Worm (Caenorhabditis elegans): Measurements from ENCODE around the gene rol-6.
A peak's percentile ranks its signal among the peaks of the same experiment; 100 is the strongest.

The rol-6 gene

DNA sequence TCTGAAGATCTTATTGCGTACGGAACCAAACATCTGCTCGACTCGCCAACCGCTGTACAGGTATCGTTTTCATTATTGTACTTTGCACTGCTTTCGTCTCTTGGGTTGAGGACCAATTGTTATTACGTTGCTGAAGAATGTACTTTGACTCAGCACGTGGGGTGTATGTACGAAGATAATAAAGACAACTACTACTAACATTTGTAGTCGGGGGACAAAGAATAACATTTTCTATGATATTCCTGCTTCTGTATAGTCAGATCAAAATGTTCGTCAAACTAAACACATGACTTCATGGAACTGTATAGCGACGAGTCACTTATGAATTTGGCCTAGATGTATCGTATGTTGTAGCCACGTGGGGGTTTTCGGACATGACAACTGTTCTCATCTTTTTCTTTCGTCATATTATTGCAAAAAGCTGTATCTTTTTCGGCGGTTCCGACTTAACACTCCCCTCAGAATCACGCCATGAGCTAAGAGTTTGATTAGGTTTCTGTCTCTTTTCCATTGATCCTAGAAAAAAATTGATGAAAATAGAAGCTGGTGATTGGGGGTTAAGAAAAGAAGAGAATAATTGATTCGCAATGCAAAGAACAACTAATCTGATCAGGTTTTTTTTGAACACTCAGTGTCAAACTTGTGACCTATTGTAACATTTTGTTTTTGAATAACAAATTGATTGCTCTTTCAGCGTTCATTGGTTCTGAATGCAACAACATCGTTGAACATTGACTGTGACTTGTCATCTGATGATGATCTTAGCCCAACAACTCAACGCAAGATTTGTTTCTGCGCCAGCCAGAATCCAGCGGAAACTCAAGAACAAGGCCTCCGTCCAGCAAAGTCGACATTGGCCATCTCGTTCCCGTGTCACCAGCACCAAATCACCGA, 12.0 kb downstream of the rol-6 start:
- peak; percentile 36 for TF ChIP-seq nhr-43 (tag; optimal IDR thresholded peaks at IDR 0.05; ENCODE audit: poor library complexity, severe bottlenecking)
- peak; percentile 96 for TF ChIP-seq ama-1 (optimal IDR thresholded peaks at IDR 0.05)
- TF ChIP-seq nhr-25 (tag; optimal IDR thresholded peaks at IDR 0.05), result peak; percentile 85
- TF ChIP-seq lin-15B (tag; optimal IDR thresholded peaks at IDR 0.05), result no peak
- no peak for TF ChIP-seq ceh-28 (tag; optimal IDR thresholded peaks at IDR 0.05)
- TF ChIP-seq elt-2 (tag; optimal IDR thresholded peaks at IDR 0.05), result peak; percentile 24
- no peak for TF ChIP-seq zag-1 (tag; optimal IDR thresholded peaks at IDR 0.05)
- TF ChIP-seq jun-1 (tag; optimal IDR thresholded peaks at IDR 0.05), result peak; percentile 20
- peak; percentile 41 for TF ChIP-seq pha-4 (tag; optimal IDR thresholded peaks at IDR 0.05)
- peak; percentile 3 for TF ChIP-seq pqm-1 (tag; optimal IDR thresholded peaks at IDR 0.05)
- TF ChIP-seq ztf-4 (tag; optimal IDR thresholded peaks at IDR 0.05), result peak; percentile 4
- peak; percentile 47 for TF ChIP-seq lin-39 (tag; optimal IDR thresholded peaks at IDR 0.05)
- TF ChIP-seq nhr-23 (tag; optimal IDR thresholded peaks at IDR 0.05), result peak; percentile 67
- TF ChIP-seq nfya-1 (tag; optimal IDR thresholded peaks at IDR 0.05; ENCODE audit: insufficient read depth), result peak; percentile 37
- TF ChIP-seq aly-2 (tag; optimal IDR thresholded peaks at IDR 0.05), result no peak
- TF ChIP-seq mdl-1 (tag; optimal IDR thresholded peaks at IDR 0.05), result peak; percentile 14

DNA sequence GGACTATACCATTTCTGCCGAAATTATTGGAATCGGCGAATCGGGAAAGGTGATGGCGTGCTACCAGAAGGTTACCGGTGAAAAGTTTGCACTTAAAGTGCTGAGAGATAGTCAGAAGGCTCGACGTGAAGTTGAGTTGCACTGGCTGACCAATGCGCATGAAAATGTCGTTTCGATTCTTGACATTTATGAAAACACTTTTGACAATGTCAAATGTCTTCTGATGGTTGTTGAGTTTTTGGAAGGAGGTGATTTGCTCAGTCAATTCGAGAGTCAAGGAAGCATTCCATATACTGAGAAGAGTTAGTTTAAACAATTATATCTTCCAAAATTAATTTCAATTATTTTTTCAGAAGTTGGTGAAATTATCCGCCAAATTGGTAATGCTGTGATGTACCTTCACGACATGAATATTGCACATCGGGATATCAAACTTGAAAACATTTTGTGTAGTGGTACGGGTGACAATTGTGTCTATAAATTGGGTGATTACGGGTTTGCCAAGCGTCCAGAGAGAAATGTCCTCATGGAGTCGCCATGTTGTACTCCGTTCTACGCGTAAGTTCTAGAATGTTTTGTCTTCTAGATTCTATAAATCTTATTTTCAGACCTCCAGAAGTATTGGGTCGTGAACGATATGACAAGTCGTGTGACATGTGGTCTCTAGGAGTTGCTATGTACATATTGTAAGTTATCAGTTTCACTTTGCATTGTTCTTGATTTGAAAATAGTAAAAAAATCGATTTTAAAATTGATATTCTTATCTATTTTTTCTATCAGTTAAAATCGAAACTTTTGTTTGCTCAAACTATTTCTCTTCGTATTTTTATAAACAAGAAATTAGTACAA, 12.8 kb downstream of the rol-6 start:
- TF ChIP-seq nhr-76 (tag; optimal IDR thresholded peaks at IDR 0.05) (no peak), lin-39 (tag; optimal IDR thresholded peaks at IDR 0.05) (no peak), lsy-12 (tag; optimal IDR thresholded peaks at IDR 0.05) (no peak), aly-2 (tag; optimal IDR thresholded peaks at IDR 0.05) (no peak), ama-1 (optimal IDR thresholded peaks at IDR 0.05) (peak; percentile 97), ceh-9 (tag; optimal IDR thresholded peaks at IDR 0.05) (no peak), daf-12 (tag; optimal IDR thresholded peaks at IDR 0.05) (no peak), nhr-43 (tag; optimal IDR thresholded peaks at IDR 0.05; ENCODE audit: poor library complexity, severe bottlenecking) (peak; percentile 72), ceh-28 (tag; optimal IDR thresholded peaks at IDR 0.05) (no peak), ztf-4 (tag; optimal IDR thresholded peaks at IDR 0.05) (no peak), tbx-2 (tag; optimal IDR thresholded peaks at IDR 0.05) (no peak), nhr-25 (tag; optimal IDR thresholded peaks at IDR 0.05) (peak; percentile 6), pha-4 (tag; optimal IDR thresholded peaks at IDR 0.05) (peak; percentile 58)

DNA sequence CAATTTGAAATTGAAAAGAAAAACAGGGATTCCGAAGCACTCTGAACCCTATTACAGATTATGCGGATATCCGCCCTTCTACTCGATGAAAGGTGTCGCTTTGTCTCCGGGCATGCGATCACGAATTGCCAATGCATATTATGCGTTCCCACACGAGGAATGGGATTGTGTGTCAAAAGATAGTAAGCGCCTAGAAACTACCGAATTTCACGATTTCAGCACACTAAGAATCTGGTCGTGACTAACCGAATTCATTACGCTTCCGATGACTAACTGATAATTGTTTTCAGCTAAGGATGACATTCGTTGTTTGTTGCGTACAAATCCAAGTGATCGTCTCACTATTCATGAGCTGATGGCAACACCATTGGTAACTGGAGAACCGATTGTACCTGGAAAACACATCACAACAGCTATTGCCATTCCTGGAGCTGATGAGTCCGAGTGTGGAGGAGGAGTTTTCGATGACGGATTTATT, 13.5 kb downstream of the rol-6 start:
- no peak for TF ChIP-seq elt-2 (tag; optimal IDR thresholded peaks at IDR 0.05)
- TF ChIP-seq ama-1 (optimal IDR thresholded peaks at IDR 0.05), result peak; percentile 92
- peak; percentile 32 for TF ChIP-seq lin-39 (tag; optimal IDR thresholded peaks at IDR 0.05)
- TF ChIP-seq lsy-12 (tag; optimal IDR thresholded peaks at IDR 0.05), result no peak
- TF ChIP-seq nhr-25 (tag; optimal IDR thresholded peaks at IDR 0.05), result peak; percentile 79
- no peak for TF ChIP-seq egl-5 (tag; optimal IDR thresholded peaks at IDR 0.05)
- TF ChIP-seq elt-1 (tag; optimal IDR thresholded peaks at IDR 0.05), result no peak
- peak; percentile 20 for TF ChIP-seq ztf-4 (tag; optimal IDR thresholded peaks at IDR 0.05)
- TF ChIP-seq nhr-43 (tag; optimal IDR thresholded peaks at IDR 0.05; ENCODE audit: poor library complexity, severe bottlenecking), result peak; percentile 69

DNA sequence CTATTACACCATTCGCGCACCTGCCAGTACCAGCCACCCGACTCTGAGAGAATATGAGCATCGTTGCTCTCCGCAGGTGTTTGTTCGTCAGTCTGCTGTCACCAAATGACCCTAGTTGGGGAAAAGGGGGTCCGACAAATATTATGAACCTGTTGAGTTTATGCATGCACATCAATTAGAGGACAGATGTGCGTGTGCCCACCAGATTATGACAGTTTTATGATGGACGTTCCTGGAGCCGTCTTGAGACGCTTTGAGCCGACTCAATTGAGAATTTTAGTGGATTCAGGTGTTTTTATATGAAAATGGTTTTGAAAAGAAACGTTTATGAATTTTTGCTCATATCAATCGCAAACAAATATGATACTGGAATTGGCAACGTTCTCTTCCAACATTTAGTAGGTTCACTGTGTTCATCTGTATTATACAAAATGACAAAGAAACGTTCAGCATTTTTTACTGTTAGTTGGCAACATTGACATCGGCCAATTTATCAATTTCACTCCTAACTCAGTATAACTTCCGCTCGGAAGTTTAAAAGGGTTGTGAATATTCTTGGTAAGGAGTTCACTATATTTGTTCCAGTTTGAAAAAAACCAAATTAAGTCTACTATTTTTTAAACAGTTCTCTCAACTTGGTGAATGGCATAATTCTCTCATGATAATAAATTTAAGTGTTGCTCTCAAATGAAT, 14.5 kb downstream of the rol-6 start:
- TF ChIP-seq nhr-76 (tag; optimal IDR thresholded peaks at IDR 0.05) (peak; percentile 33), sea-2 (GFP tag; optimal IDR thresholded peaks at IDR 0.05) (no peak), fkh-2 (tag; optimal IDR thresholded peaks at IDR 0.05) (no peak), aly-2 (tag; optimal IDR thresholded peaks at IDR 0.05) (no peak), ceh-82 (tag; optimal IDR thresholded peaks at IDR 0.05) (no peak), mml-1 (tag; optimal IDR thresholded peaks at IDR 0.05) (no peak), nhr-43 (tag; optimal IDR thresholded peaks at IDR 0.05; ENCODE audit: poor library complexity, severe bottlenecking) (peak; percentile 95), egl-27 (tag; optimal IDR thresholded peaks at IDR 0.05) (no peak), unc-62 (GFP tag; optimal IDR thresholded peaks at IDR 0.05) (peak; percentile 27), R02D3.7 (tag; optimal IDR thresholded peaks at IDR 0.05) (peak; percentile 30), skn-1 (tag; optimal IDR thresholded peaks at IDR 0.05) (no peak), daf-12 (tag; optimal IDR thresholded peaks at IDR 0.05) (no peak), pha-4 (tag; optimal IDR thresholded peaks at IDR 0.05) (no peak), ZK546.5 (tag; optimal IDR thresholded peaks at IDR 0.05) (no peak), fos-1 (tag; optimal IDR thresholded peaks at IDR 0.05) (no peak), ztf-4 (tag; optimal IDR thresholded peaks at IDR 0.05) (peak; percentile 78), nhr-28 (tag; optimal IDR thresholded peaks at IDR 0.05) (no peak), hmg-11 (tag; optimal IDR thresholded peaks at IDR 0.05) (peak; percentile 21), nhr-12 (tag; optimal IDR thresholded peaks at IDR 0.05) (no peak), ceh-9 (tag; optimal IDR thresholded peaks at IDR 0.05) (no peak), egl-5 (tag; optimal IDR thresholded peaks at IDR 0.05) (no peak), eor-1 (tag; optimal IDR thresholded peaks at IDR 0.05) (no peak), nhr-25 (tag; optimal IDR thresholded peaks at IDR 0.05) (peak; percentile 92), lin-15B (tag; optimal IDR thresholded peaks at IDR 0.05) (no peak), tbx-2 (tag; optimal IDR thresholded peaks at IDR 0.05) (peak; percentile 70), nfya-1 (tag; optimal IDR thresholded peaks at IDR 0.05; ENCODE audit: insufficient read depth) (peak; percentile 46), mdl-1 (tag; optimal IDR thresholded peaks at IDR 0.05) (no peak), nhr-77 (tag; optimal IDR thresholded peaks at IDR 0.05) (no peak)
